Fruit fly (Drosophila melanogaster) whole organism, larva: ENCODE measurements around the gene Pex10.

Experiments used
- noc ChIP-seq: fragments of 200-800 bp; sonication (Bioruptor generic); optimal IDR thresholded peaks from 3 replicates; lab custom pipeline; 2019; ENCODE audit warnings: missing biosample characterization, mild to moderate bottlenecking, missing genetic modification characterization, moderate library complexity

Pex10 gene

DNA sequence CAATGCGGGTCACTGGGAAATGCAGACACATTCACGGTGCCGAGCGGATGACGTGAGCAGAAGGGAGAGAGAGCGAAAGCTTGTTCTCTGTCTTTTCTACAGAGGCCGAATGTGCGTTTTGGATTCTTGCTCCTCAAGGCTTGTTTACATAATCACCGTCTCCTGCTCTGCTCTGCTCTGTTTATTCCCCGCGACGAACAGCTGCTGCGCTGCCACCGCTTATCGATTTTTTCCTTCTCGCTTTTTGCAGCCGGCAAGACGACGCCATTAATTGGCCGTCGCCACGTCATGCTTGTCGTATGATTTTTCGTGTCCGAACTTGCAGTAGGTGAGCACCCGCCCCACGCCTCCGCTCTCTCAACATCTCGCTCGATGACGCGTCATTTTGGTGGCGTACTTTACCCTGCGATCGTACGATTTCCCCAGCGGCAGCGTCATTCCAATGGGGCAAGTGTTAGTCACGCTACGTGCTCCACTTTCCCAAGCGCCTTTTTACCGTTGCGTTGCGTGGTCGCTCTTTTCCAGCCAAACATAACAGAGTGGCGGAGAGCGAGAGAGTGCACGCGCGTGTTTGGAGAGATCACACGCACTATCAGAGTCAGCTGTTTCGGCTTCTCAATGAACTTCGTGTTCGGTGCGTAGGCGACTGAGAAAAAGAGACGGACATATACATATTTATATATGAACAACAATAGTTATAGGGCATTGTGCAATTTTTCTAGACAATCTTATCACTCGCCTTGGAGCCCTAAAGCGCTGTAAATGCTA lies 11.5 kb upstream of the Pex10 start:
- peak; percentile 54 for TF ChIP-seq noc

DNA sequence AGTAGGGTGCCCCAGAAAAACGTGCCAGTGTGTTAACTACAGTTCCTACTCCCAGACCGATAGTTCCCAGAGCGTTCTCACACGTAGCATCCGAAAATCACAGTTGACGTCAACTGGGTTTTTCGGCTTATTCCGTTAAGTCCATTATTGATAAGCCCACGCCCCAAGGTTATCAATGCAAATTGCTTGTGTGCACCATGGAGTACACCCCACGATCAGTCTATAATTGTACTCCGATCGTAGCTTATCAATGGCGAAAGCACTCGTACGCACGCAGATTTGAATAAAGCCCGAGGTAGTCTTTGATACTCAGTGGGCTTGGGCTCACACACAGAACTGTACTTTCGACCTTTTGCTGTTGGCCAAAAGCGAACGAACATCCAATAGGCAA lies 10.9 kb upstream of the Pex10 start:
- TF ChIP-seq noc, result no peak

DNA sequence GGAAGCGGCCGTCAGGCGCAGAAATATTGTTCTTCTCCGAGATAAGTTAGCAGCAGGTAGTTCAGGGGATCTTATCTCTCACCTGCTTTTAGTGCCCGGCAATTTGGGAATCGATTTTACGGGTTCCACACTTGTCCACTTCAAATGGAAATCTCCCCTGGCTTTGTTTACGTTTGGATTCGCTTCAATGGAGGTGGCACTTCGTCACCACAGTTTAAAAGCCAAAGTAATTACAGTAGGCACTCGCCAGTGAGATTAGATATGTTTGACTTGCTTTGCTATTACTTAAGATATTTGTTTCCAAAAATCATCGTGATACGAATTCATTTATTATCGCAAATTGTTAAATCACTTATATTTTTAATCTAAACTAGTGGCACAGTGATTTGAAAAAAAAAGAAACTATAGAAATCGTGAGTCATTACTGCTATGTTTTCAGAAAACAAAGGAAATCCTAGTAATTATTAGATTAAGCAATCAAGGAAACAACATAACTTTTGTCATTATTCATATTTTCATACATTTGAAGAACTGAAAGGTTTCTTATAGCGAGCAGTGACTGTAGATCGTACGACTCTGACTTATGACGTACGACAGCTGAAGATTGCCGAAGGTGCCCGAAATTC lies 9.6 kb upstream of the Pex10 start:
- peak; percentile 95 for TF ChIP-seq noc

DNA sequence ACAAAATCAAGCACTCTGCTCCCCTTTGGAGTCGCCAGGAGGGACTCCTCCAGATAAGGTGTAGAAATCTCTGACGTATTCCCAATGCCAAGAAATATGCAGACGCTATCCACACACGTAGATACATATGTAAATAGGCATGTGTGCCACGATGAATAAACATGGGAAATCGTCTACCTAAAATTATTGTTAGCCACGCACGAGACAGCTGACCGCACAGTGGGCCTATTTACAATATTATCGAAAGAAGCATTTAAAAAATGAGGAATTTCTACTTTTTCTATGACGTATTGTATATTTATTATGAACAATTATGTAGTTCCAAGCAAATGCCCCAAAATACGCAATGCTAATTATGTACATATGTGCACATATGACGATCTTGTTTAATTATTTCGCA lies 8.9 kb upstream of the Pex10 start:
- no peak for TF ChIP-seq noc

DNA sequence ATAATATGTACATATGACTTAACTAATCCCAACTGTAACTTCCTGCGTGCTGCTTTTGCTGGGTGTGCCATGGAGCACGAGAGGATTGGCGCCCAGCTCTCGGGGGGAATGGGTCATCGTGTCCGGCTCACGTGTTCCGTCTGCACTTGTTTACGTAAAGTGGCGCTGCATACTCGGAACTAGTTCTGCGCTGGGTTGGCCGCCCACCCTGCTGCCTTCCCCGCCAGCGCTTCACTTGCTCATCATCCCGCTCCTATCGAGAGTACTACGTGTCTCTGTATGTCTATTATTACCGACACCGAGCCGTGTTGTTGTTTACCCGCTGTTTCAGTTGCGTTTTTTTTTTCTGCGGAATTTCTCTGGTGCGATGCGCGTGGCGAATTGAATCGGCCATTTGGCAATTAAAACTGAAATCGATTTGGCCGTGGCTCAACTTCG lies 8.4 kb upstream of the Pex10 start:
- TF ChIP-seq noc, result no peak

DNA sequence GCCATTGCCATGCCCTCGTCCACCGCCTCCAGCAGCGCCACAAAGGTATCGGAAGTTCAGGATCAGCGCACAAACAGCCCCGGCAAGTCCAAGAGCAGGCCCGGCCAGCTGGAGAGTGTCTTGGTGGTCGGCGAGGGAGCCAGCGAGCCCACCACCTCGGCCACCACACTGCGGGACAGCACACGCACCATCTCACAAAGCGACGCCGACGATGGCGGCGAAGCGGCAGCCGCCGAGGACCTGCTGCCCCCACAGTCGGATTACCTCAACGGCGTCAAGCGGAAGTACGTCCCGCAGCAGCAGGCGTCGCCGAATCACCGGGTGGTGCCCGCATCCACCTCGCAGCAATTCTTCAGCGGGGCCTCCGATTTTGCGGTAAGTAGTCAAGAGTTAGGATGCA lies 7.1 kb upstream of the Pex10 start:
- TF ChIP-seq noc, result no peak

DNA sequence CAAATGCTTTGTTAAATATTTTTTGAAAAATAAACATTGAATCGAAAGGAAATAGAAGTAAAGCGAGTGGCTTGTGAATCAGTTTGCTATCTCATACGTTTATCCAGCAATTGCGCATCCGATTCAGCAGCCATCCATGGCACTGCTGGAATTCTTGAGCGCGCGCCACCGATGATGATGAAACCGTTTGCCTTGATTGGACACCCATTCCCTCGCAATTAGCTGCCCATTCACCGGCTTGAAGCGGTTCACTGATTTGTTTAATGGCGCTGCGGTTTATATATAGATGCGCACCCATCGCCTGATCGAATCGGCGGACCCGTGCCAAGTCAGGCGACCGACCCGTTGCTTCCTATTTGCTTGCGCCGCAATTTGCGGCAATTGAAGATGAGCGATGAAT lies 4.8 kb upstream of the Pex10 start, which contains the start of gene Pcyt2:
Pcyt2 (plus strand) TSS at position 301 of the 400 bp plus-strand sequence.
- no peak for TF ChIP-seq noc

DNA sequence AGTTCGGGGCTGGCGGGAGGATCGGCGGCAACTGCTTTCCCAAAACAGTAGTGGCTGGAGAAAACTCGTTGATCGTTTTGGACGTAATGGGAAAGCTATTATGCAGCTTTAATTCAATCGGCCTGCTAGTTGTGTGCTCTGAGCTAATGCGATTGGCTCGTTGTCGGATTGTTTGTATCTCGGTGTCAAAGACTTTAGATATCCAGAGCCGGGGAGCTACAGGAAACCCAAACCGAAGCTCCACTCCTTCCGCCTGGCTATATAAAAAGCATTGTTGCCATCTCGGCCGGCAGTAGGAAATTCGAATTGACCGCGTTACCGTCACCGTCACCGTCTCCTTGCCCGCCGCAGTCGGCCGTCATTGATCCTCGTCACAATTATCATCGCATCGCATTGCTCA lies 7.1 kb downstream of the Pex10 start, which contains the start of gene CG12003:
CG12003 (plus strand) TSS at position 301 of the 400 bp plus-strand sequence.
- no peak for TF ChIP-seq noc

DNA sequence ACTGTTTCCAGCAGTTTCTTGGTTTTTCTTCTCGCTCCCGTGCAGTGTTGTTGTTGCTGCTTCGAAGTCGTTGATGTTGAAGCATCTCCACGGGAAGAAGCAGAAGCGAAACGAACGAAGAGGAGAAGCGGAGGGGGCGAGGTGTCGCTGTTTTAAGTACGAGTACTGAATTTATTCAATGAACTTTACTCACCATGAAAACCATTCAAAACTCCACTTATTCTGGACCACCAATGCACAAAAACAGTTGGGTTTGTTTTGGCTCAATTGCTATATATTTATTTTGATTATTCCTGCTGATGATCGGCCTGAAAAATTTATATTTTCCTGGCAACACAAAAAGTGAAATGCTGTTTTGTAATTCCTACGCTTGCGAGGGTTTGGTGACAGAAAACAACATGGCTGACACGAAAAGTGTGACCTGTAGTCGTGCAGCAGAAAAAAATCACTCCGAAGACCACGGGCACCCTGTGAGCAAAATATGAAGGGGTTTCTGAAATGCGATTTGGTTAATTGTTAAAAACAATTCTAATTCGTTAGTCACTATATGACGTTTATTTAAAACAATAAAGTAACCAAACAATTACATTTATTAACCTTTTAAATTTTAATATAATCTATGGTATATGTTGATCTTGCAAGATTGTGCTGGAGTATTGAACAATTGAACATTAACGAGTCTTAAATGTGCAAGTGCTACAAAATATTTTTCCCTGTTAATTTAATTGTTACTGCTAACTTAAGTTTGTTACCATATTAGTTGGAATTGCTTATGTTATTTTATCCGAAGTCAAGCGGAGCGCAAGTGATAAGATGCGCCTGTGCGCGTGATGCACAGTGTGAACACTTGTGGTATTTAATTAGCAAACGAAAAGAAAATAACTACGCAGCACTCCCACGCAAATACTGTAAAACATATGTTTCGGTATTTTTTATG lies 10.5 kb downstream of the Pex10 start, which contains the start of gene CG7879:
CG7879 (minus strand) TSS at position 384 of the 937 bp plus-strand sequence.
- no peak for TF ChIP-seq noc

DNA sequence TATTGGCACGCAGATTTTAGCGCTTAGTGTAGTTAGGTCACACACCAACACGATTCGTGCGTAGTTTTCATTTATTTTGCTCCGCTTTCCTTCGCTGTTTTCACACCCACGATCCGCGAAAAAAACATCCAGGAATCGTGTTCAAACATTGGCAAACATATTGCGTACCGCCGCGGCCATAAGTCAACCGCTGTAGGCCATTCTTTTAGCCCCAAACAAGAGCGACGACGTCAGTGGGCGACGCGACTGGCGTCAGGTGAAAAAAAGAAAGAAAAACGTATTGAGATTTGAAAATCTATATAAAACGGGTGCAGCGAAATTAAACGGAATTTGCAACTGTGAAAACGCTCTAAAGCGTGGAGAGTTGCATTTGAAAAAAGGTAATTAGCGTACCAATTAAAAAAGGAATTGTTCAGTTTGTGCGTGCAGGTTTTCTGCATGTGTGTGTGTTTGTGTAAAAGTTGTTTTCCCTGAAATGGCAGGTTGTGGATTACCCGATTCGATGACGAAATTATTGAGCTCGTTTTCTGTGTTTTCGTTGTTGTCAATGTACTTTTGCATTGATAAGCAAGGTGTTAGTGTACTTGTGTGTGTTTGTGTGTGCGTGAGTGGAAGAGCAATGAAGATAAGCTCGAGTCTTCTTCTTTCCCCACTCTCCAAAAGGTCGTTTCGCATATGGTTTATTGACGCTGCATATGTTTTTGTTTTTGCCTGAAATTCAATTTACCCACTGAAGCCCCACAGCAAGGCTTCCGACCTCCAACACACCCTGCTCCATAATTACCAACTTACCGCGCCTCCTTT lies 11.3 kb downstream of the Pex10 start, which contains the start of gene Tmep:
Tmep (plus strand) TSS at position 20 of the 804 bp plus-strand sequence.
- peak; percentile 8 for TF ChIP-seq noc

DNA sequence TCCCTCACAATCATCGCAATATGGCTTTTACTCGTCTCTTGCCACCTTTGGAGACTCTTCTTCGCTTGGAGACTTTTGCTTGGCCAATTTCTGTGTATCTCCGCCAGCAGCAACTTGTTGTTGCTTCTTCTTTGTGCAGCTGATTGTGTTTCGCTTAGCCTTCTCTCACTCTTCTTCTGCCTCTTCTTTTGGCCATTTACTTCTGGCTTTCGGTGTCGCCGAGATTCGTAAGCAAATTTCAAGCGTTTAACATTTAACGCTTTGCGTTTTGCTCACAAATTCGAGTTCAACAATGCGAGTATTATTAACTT lies 11.9 kb downstream of the Pex10 start:
- no peak for TF ChIP-seq noc

DNA sequence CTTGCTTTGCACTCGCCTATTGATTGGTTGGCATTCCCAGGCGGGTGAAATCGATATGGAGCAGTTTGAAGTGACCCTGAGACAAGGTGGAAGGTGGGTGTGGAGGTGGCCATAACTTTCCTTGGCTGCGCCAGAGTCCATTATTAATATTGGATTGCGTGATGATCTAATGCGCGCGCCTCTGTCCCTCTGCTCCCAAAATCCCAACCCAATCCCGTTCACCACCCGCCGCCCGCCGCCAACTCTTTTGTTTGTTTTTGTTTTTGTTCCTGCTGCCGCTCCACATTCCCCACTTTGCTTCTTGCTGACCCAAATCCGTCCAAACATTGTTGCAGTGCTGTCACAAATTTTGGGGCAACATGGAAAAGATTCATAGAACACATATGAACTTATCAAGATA lies 13.0 kb downstream of the Pex10 start:
- no peak for TF ChIP-seq noc

DNA sequence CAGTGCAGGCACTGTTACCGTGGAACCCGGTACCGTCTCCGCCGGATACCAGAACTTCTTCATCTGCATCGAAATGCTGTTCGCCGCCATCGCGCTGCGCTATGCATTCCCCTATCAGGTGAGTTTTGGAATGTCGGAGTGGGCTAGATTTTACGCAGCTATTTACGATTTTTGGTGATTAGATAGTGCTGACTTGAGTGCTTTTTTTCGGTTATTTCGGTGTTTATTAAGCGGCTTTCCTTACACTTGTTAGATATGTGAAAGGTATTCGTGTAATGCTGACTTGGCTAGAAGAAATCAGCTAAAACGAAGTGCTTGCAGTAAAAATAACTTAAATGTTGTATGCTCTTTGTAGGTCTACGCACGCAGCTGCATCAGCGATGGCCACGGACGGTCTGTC lies 15.2 kb downstream of the Pex10 start:
- no peak for TF ChIP-seq noc

DNA sequence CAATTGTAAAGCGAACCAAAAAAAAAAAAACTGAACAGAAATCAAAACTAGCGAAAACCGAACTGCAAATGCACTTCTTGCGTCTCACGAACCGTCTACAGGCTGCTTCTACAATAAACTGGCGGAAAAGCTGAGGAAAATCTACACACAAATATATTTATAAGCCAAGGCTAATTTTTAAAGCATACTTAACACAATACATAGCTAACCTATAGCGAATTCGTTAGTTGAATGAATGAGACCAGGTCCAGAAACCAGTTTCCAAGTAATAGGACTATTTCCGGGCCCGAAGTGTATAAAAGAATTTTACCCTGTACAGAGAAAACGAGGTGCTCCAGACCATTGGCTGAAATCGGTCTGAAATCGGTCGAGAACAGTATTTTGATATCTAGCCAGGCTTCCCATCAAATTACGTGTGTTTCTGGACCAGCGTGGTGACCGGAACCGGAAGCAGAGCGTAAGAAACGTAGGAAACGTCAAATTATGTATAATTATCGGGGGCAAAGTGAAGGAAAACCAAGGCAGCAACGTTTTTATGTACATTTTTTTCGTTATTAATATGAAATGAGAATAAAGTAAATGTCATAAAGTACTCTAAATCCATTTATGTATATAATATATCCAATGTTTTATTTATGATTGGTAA lies 17.8 kb downstream of the Pex10 start:
- TF ChIP-seq noc, result no peak

DNA sequence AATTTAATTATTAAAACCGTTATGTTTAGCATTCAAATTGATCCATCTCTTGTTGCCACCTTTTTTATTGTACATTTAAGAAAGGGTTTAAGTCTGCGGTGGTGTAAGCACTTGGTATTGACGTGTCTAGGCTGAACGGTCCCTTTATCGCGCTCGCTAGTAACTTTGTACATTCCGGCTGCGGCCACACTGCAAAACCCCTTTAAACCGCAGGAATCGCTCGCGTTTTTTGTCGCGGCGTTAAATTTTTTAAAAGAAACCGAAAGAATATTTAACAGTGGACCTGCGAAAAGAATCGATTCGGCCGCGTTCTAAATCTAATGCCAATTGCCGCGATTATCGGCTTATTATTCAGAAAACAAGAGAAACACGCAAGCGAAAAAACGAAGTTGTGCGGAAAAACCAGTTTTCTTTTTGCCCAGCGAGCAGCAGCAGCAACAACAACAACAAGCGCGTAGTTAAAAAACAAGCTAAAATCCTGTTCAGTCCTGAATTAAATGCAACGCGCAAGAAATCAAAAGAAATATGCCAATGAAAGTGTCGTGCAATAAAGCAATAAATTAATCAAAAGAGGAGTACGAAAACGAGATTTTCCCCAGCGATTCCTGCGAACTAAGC lies 18.6 kb downstream of the Pex10 start, which contains the start of gene CG13917:
CG13917 (plus strand) TSS at position 211 of the 618 bp plus-strand sequence.
- TF ChIP-seq noc, result no peak
